Worm (Caenorhabditis elegans) whole organism, L4/young adult: ENCODE measurements around the gene srab-11.

Experiments
- W03F9.2 ChIP-seq: fragments of 150-350 bp; optimal IDR thresholded peaks from 2 replicates; lab custom pipeline; 2014; ENCODE audit warnings: missing biosample characterization, missing genetic modification characterization
- him-1 ChIP-seq: sonication (generic microtip); optimal IDR thresholded peaks from 2 replicates; lab custom pipeline; 2016; ENCODE audit warnings: missing genotype, missing genetic modification reagents, missing genetic modification characterization, missing compliant biosample characterization

DNA sequence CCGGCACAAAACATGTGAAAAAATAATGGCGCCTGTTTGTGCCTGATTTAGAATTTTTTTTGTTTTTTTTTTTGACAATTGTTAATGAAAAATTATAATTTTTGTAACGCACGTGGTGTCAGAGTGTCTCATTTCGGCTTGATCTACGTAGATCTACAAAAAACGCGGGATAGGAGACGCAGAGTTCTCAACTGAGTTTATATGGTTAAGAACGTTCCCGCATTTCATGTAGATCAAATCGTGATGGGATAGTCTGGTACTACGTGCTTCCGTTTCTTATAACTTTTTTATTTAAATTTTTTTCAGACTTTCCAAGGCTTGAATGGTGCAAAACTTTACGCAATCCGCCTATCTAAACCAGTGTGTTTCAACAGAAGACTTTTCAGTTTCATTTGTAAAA is 18.0 kb downstream of the srab-11 start, which contains the start of gene tat-6:
- no peak for TF ChIP-seq W03F9.2 (tag; lab: Kevin White, UChicago)
- no peak for TF ChIP-seq him-1 (tag; lab: Kevin White, UChicago)
